Worm (Caenorhabditis elegans): ENCODE results near the gene F42G4.7.

F42G4.7 gene

DNA sequence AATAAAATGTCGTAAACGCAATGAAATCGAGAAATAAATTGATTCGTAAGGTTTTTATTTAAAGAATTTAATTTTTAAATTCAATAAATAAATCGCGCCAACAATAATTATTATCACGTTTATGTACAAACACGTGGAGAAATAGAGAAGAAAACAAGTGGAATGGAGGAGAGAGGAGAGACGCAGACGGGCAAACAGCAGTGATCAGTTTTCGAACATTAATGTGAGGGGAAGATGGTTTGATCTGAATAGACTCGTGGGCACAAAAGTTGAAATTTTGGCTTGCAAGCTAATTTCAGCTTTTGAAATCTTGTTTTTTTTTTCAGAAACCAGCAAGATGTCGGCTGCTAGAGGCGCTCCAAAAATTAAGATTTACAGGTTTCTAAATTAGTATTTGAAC lies 50.8 kb downstream of the F42G4.7 start, which contains the start of gene hphd-1 (continued):
- no peak for TF ChIP-seq mdt-29 (GFP tag; IDR thresholded peaks at IDR 0.05)
- TF ChIP-seq nhr-11 (tag; optimal IDR thresholded peaks at IDR 0.05): no peak
- peak; percentile 62 for TF ChIP-seq mes-2 (tag; optimal IDR thresholded peaks at IDR 0.05; ENCODE audit: poor library complexity, severe bottlenecking)
- no peak for TF ChIP-seq rbr-2 (tag; optimal IDR thresholded peaks at IDR 0.05)
- peak; percentile 78 for TF ChIP-seq hlh-11 (tag; optimal IDR thresholded peaks at IDR 0.05)
- TF ChIP-seq hif-1 (tag; optimal IDR thresholded peaks at IDR 0.05): peak in 1 of 2 experiments; percentile 68
- peak; percentile 93 for TF ChIP-seq hlh-30 (tag; optimal IDR thresholded peaks at IDR 0.05; ENCODE audit: insufficient read depth)
- peak; percentile 46; the same call in 1 of the 2 replicates for TF ChIP-seq lin-1 (GFP tag; IDR thresholded peaks at IDR 0.05)
- TF ChIP-seq mxl-2 (GFP tag; conservative IDR thresholded peaks at IDR 0.05): no peak
- TF ChIP-seq dmd-9 (GFP tag; IDR thresholded peaks at IDR 0.05): no peak
- TF ChIP-seq ceh-62 (tag; optimal IDR thresholded peaks at IDR 0.05): no peak
- TF ChIP-seq lin-15B (tag; optimal IDR thresholded peaks at IDR 0.05): no peak
- TF ChIP-seq madf-5 (GFP tag; IDR thresholded peaks at IDR 0.05): no peak
- peak; percentile 94 for TF ChIP-seq dve-1 (tag; optimal IDR thresholded peaks at IDR 0.05; ENCODE audit: insufficient read depth)
- TF ChIP-seq nhr-76 (tag; optimal IDR thresholded peaks at IDR 0.05): no peak
- TF ChIP-seq ZK546.5 (tag; optimal IDR thresholded peaks at IDR 0.05): no peak
- no peak for TF ChIP-seq daf-12 (tag; optimal IDR thresholded peaks at IDR 0.05)
- no peak for TF ChIP-seq set-16 (GFP tag; IDR thresholded peaks at IDR 0.05)
- TF ChIP-seq nhr-10 (tag; optimal IDR thresholded peaks at IDR 0.05): peak; percentile 83
- TF ChIP-seq ZK337.2 (GFP tag; IDR thresholded peaks at IDR 0.05): no peak
- no peak for TF ChIP-seq madf-9 (GFP tag; conservative IDR thresholded peaks at IDR 0.05)
- peak in 1 of 2 experiments; percentile 32 for TF ChIP-seq daf-16 (GFP tag; optimal IDR thresholded peaks at IDR 0.05)
- peak; percentile 97 for TF ChIP-seq daf-16 (tag; optimal IDR thresholded peaks at IDR 0.05)
- TF ChIP-seq php-3 (GFP tag; IDR thresholded peaks at IDR 0.05): peak; percentile 89
- TF ChIP-seq T26A8.4 (GFP tag; IDR thresholded peaks at IDR 0.05): peak; percentile 13; the same call in 1 of the 2 replicates
- no peak for TF ChIP-seq F49E8.2 (tag; optimal IDR thresholded peaks at IDR 0.05; ENCODE audit: borderline replicate concordance)
- TF ChIP-seq Y75B8A.6 (GFP tag; IDR thresholded peaks at IDR 0.05): no peak; the same call in 1 of the 2 replicates
- TF ChIP-seq T20F7.1 (GFP tag; optimal IDR thresholded peaks at IDR 0.05): no peak
- peak; percentile 80 for TF ChIP-seq dmd-6 (GFP tag; IDR thresholded peaks at IDR 0.05)
- no peak for TF ChIP-seq ctbp-1 (GFP tag; IDR thresholded peaks at IDR 0.05)
- peak in 1 of 2 experiments; percentile 71 for TF ChIP-seq lsy-2 (tag; optimal IDR thresholded peaks at IDR 0.05)
- TF ChIP-seq nhr-237 (tag; optimal IDR thresholded peaks at IDR 0.05): no peak
- TF ChIP-seq tag-97 (GFP tag; IDR thresholded peaks at IDR 0.05): no peak
- peak; percentile 59 for TF ChIP-seq nhr-77 (tag; optimal IDR thresholded peaks at IDR 0.05)
